Worm (Caenorhabditis elegans) whole organism, L4 larva: Measurements from ENCODE around the gene trap-2.

ENCODE experiments used
- F10B5.3 ChIP-seq: sonication (generic microtip); optimal IDR thresholded peaks from 2 replicates; lab custom pipeline; 2016; ENCODE audit warnings: mild to moderate bottlenecking, missing genetic modification characterization, missing compliant biosample characterization
- F37D6.2 ChIP-seq: sonication (generic microtip); optimal IDR thresholded peaks from 2 replicates; lab custom pipeline; 2016; ENCODE audit warnings: mild to moderate bottlenecking, missing genetic modification characterization, missing compliant biosample characterization
- F44E2.7 ChIP-seq: fragments of 200-800 bp; sonication (Bioruptor generic); IDR thresholded peaks from 2 replicates; pipeline ENCODE4 v2.1.2; 2022; ENCODE audit warnings: missing genetic modification characterization, missing compliant biosample characterization
- T20F7.1 ChIP-seq: fragments of 200-800 bp; sonication (Bioruptor generic); optimal IDR thresholded peaks from 2 replicates; lab custom pipeline; 2018; ENCODE audit warnings: mild to moderate bottlenecking, missing genetic modification characterization, missing compliant biosample characterization
- Y48G9A.11 ChIP-seq: fragments of 200-800 bp; sonication (Bioruptor generic); IDR thresholded peaks from 2 replicates; pipeline ENCODE4 v1.3.6; 2022; ENCODE audit warnings: missing genetic modification reagents, missing genetic modification characterization, missing compliant biosample characterization
- Y5F2A.4 ChIP-seq: fragments of 200-800 bp; sonication (Bioruptor generic); optimal IDR thresholded peaks from 2 replicates; lab custom pipeline; 2018; ENCODE audit warnings: mild to moderate bottlenecking, missing genetic modification characterization, missing compliant biosample characterization
- Y75B8A.6 ChIP-seq: fragments of 200-800 bp; sonication (Bioruptor generic); IDR thresholded peaks from 2 replicates; pipeline ENCODE4 v1.3.6; 2022; ENCODE audit warnings: missing genetic modification reagents, missing genetic modification characterization, missing compliant biosample characterization
- ZK546.5 ChIP-seq, 2 experiments: sonication (generic microtip); optimal IDR thresholded peaks; 2 replicates each; lab custom pipeline; 2017; ENCODE audit warnings: missing biosample characterization in 2 of 2, missing genetic modification characterization in 2 of 2
- aha-1 ChIP-seq: fragments of 150-350 bp; peaks from one replicate; lab custom pipeline; 2014; ENCODE audit warnings: missing biosample characterization, missing genetic modification characterization
- ama-1 ChIP-seq: fragments of 150-350 bp; optimal IDR thresholded peaks from 2 replicates; lab custom pipeline; 2014; ENCODE audit warnings: inconsistent platforms, mixed read lengths
- arid-1 ChIP-seq: fragments of 200-800 bp; sonication (Bioruptor generic); conservative IDR thresholded peaks from 2 replicates; pipeline ENCODE4 v1.3.6; 2022; ENCODE audit warnings: missing genetic modification reagents, missing genetic modification characterization, missing compliant biosample characterization
- ces-1 ChIP-seq: fragments of 150-350 bp; sonication (generic microtip); optimal IDR thresholded peaks from 4 replicates; lab custom pipeline; 2014; ENCODE audit warnings: missing biosample characterization, missing genetic modification reagents, missing genetic modification characterization
- cey-2 ChIP-seq: sonication (generic microtip); optimal IDR thresholded peaks from 3 replicates; lab custom pipeline; 2017; ENCODE audit warnings: missing genetic modification characterization, mild to moderate bottlenecking, missing compliant biosample characterization, antibody characterized with exemption, borderline replicate concordance; ENCODE audit not compliant: insufficient read depth
- daf-16 ChIP-seq, 3 experiments: sonication (generic microtip); optimal IDR thresholded peaks; 2 replicates each; lab custom pipeline; 2016 to 2017; ENCODE audit warnings: missing genetic modification characterization in 3 of 3, missing genetic modification reagents in 3 of 3, mild to moderate bottlenecking in 2 of 3, missing compliant biosample characterization in 2 of 3, missing biosample characterization in 1 of 3, moderate library complexity in 1 of 3
- daf-19 ChIP-seq: fragments of 200-800 bp; sonication (Bioruptor generic); conservative IDR thresholded peaks from 2 replicates; pipeline ENCODE4 v1.3.6; 2022; ENCODE audit warnings: missing genetic modification characterization, missing compliant biosample characterization
- daf-8 ChIP-seq: fragments of 200-800 bp; sonication (Bioruptor generic); IDR thresholded peaks from 2 replicates; pipeline ENCODE4 v1.3.6; 2022; ENCODE audit warnings: missing genetic modification characterization, missing compliant biosample characterization
- dmd-8 ChIP-seq: fragments of 200-800 bp; sonication (Bioruptor generic); IDR thresholded peaks from 2 replicates; pipeline ENCODE4 v1.3.6; 2022; ENCODE audit warnings: missing genetic modification characterization, missing compliant biosample characterization
- duxl-1 ChIP-seq: sonication (generic microtip); optimal IDR thresholded peaks from 2 replicates; lab custom pipeline; 2016; ENCODE audit warnings: mild to moderate bottlenecking, missing genetic modification characterization, moderate library complexity, missing compliant biosample characterization; ENCODE audit not compliant: poor library complexity
- dve-1 ChIP-seq: sonication (generic microtip); optimal IDR thresholded peaks from 2 replicates; lab custom pipeline; 2017; ENCODE audit warnings: antibody characterized with exemption, mild to moderate bottlenecking, missing genetic modification characterization, missing compliant biosample characterization; ENCODE audit not compliant: insufficient read depth
- egl-27 ChIP-seq: sonication (generic microtip); optimal IDR thresholded peaks from 3 replicates; lab custom pipeline; 2017; ENCODE audit warnings: missing biosample characterization, missing genetic modification reagents, missing genetic modification characterization
- fos-1 ChIP-seq: fragments of 150-350 bp; optimal IDR thresholded peaks from 2 replicates; lab custom pipeline; 2014; ENCODE audit warnings: missing biosample characterization, missing genetic modification characterization
- gei-8 ChIP-seq: fragments of 200-800 bp; sonication (Bioruptor generic); optimal IDR thresholded peaks from 2 replicates; lab custom pipeline; 2018; ENCODE audit warnings: mild to moderate bottlenecking, missing genetic modification characterization, missing compliant biosample characterization
- hlh-11 ChIP-seq: fragments of 200-800 bp; sonication (Bioruptor generic); optimal IDR thresholded peaks from 2 replicates; lab custom pipeline; 2018; ENCODE audit warnings: mild to moderate bottlenecking, missing genetic modification characterization, missing compliant biosample characterization
- hlh-30 ChIP-seq: sonication (generic microtip); optimal IDR thresholded peaks from 2 replicates; lab custom pipeline; 2017; ENCODE audit warnings: antibody characterized with exemption, mild to moderate bottlenecking, missing genetic modification characterization, missing compliant biosample characterization; ENCODE audit not compliant: insufficient read depth
- jun-1 ChIP-seq: fragments of 150-350 bp; optimal IDR thresholded peaks from 2 replicates; lab custom pipeline; 2014; ENCODE audit warnings: missing biosample characterization, missing genetic modification reagents, missing genetic modification characterization
- lin-1 ChIP-seq: fragments of 200-800 bp; sonication (Bioruptor generic); IDR thresholded peaks from 2 replicates; pipeline ENCODE4 v1.3.6; 2022; ENCODE audit warnings: missing genetic modification reagents, missing genetic modification characterization, missing compliant biosample characterization
- lin-13 ChIP-seq: fragments of 150-350 bp; optimal IDR thresholded peaks from 2 replicates; lab custom pipeline; 2014; ENCODE audit warnings: missing biosample characterization, missing genetic modification reagents, missing genetic modification characterization
- lin-29 ChIP-seq: fragments of 200-800 bp; sonication (Bioruptor generic); IDR thresholded peaks from 2 replicates; pipeline ENCODE4 v1.3.6; 2022; ENCODE audit warnings: missing genetic modification reagents, missing genetic modification characterization, missing compliant biosample characterization
- lin-38 ChIP-seq: fragments of 200-800 bp; sonication (Bioruptor generic); IDR thresholded peaks from 2 replicates; pipeline ENCODE4 v1.3.6; 2022; ENCODE audit warnings: missing genetic modification reagents, missing genetic modification characterization, missing compliant biosample characterization
- lsy-2 ChIP-seq, 2 experiments: fragments of 150-350 bp in 1 of 2; sonication (generic microtip) in 1 of 2; optimal IDR thresholded peaks; 2 replicates each; lab custom pipeline; 2014 to 2017; ENCODE audit warnings: missing biosample characterization in 2 of 2, missing genetic modification characterization in 2 of 2
- madf-5 ChIP-seq, 2 experiments: fragments of 200-800 bp; sonication (Bioruptor generic); IDR thresholded peaks; 2 replicates each; pipeline ENCODE4 v1.3.6; 2022; ENCODE audit warnings: missing compliant biosample characterization in 2 of 2, missing genetic modification characterization in 2 of 2
- mxl-2 ChIP-seq: fragments of 200-800 bp; sonication (Bioruptor generic); conservative IDR thresholded peaks from 2 replicates; pipeline ENCODE4 v1.3.6; 2022; ENCODE audit warnings: missing genetic modification reagents, missing genetic modification characterization, missing compliant biosample characterization
- nhr-102 ChIP-seq: sonication (generic microtip); optimal IDR thresholded peaks from 2 replicates; lab custom pipeline; 2016; ENCODE audit warnings: mild to moderate bottlenecking, missing genetic modification characterization, moderate library complexity, missing compliant biosample characterization
- nhr-111 ChIP-seq: fragments of 200-800 bp; sonication (Bioruptor generic); optimal IDR thresholded peaks from 2 replicates; lab custom pipeline; 2018; ENCODE audit warnings: mild to moderate bottlenecking, missing genetic modification characterization, missing compliant biosample characterization
- nhr-237 ChIP-seq: sonication (generic microtip); optimal IDR thresholded peaks from 2 replicates; lab custom pipeline; 2017; ENCODE audit warnings: missing biosample characterization, missing genetic modification characterization
- nhr-76 ChIP-seq: fragments of 150-350 bp; optimal IDR thresholded peaks from 2 replicates; lab custom pipeline; 2014; ENCODE audit warnings: missing biosample characterization, missing genetic modification characterization
- pha-4 ChIP-seq, 2 experiments: fragments of 150-350 bp in 1 of 2; fragments of 200-800 bp in 1 of 2; sonication (Bioruptor generic) in 1 of 2; IDR thresholded peaks in 1 of 2; optimal IDR thresholded peaks in 1 of 2; 2 replicates each; pipeline versions ENCODE4 v1.3.6 to Lab custom; 2014 to 2022; ENCODE audit warnings: missing genetic modification characterization in 2 of 2, missing genetic modification reagents in 2 of 2, missing biosample characterization in 1 of 2, missing compliant biosample characterization in 1 of 2
- php-3 ChIP-seq: fragments of 200-800 bp; sonication (Bioruptor generic); IDR thresholded peaks from 2 replicates; pipeline ENCODE4 v1.3.6; 2022; ENCODE audit warnings: missing genetic modification reagents, missing genetic modification characterization, missing compliant biosample characterization
- set-16 ChIP-seq: fragments of 200-800 bp; sonication (Bioruptor generic); IDR thresholded peaks from 2 replicates; pipeline ENCODE4 v1.3.6; 2022; ENCODE audit warnings: missing genetic modification reagents, missing genetic modification characterization, missing compliant biosample characterization
- skn-1 ChIP-seq: fragments of 150-350 bp; optimal IDR thresholded peaks from 2 replicates; lab custom pipeline; 2014; ENCODE audit warnings: missing biosample characterization, missing genetic modification characterization
- snpc-1.2 ChIP-seq: fragments of 200-800 bp; sonication (Bioruptor generic); IDR thresholded peaks from 2 replicates; pipeline ENCODE4 v1.3.6; 2022; ENCODE audit warnings: missing genetic modification reagents, missing genetic modification characterization, missing compliant biosample characterization
- snpc-4 ChIP-seq: fragments of 150-350 bp; optimal IDR thresholded peaks from 2 replicates; lab custom pipeline; 2014; ENCODE audit warnings: missing biosample characterization, missing genetic modification characterization
- tra-1 ChIP-seq: fragments of 200-800 bp; sonication (Bioruptor generic); IDR thresholded peaks from 2 replicates; pipeline ENCODE4 v1.3.6; 2022; ENCODE audit warnings: missing genetic modification reagents, missing genetic modification characterization, missing compliant biosample characterization
- unc-130 ChIP-seq: sonication (generic microtip); optimal IDR thresholded peaks from 2 replicates; lab custom pipeline; 2016; ENCODE audit warnings: missing genetic modification reagents, missing genetic modification characterization, missing compliant biosample characterization
- zfp-2 ChIP-seq: sonication (generic microtip); optimal IDR thresholded peaks from 2 replicates; lab custom pipeline; 2016; ENCODE audit warnings: mild to moderate bottlenecking, missing genetic modification characterization, missing compliant biosample characterization
- zip-11 ChIP-seq: fragments of 200-800 bp; sonication (Bioruptor generic); IDR thresholded peaks from 2 replicates; pipeline ENCODE4 v1.3.6; 2022; ENCODE audit warnings: missing genetic modification characterization, missing compliant biosample characterization
- zip-2 ChIP-seq: fragments of 150-350 bp; optimal IDR thresholded peaks from 2 replicates; lab custom pipeline; 2014; ENCODE audit warnings: missing biosample characterization, missing genetic modification characterization
- ztf-11 ChIP-seq: fragments of 150-350 bp; optimal IDR thresholded peaks from 2 replicates; lab custom pipeline; 2014; ENCODE audit warnings: missing biosample characterization, missing genetic modification characterization
- ztf-7 ChIP-seq: fragments of 150-350 bp; optimal IDR thresholded peaks from 2 replicates; lab custom pipeline; 2014; ENCODE audit warnings: missing biosample characterization, missing genetic modification characterization

The trap-2 gene

DNA sequence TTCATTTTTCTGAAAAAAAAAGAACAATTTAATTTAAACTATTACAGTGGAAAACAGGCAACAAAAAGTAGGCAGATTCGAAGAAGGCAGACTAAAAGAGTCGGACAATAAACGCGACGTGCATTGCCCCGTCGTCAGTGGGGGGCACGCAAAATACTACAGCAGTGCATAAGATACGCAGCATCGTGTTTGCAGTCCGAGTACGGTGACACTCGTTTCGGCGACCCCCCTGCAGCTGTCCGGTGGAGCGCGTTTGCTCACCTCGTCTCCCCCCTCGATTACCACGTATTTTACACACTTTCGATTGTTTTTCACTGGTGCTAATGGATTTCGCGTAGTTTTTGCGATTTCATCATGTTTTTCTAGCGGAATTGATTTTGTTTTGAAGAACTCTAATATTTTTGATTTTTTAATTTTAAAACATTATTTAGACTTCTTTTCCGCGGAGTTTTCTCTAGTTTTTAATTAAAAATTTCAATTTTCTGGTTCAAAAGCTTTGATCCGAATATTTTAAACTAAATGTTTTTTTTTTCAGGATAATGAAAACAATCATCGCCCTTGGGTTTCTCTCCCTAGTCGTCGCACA, at the start of gene trap-2, which contains the start of gene ile-2:
TSS of gene trap-2 (minus strand) at position 9 of the 586 bp plus-strand sequence.
TSS of gene ile-2 (plus strand) at position 536 of the 586 bp plus-strand sequence.
- TF ChIP-seq ces-1 (GFP tag; lab: Kevin White, UChicago) (no peak), hlh-11 (tag; lab: Kevin White, UChicago) (peak; percentile 98), F37D6.2 (tag; lab: Kevin White, UChicago) (peak; percentile 83), lin-1 (GFP tag; lab: Robert Waterston, UW) (peak; percentile 91), cey-2 (no peak), unc-130 (GFP tag; lab: Kevin White, UChicago) (no peak), T20F7.1 (GFP tag; lab: Kevin White, UChicago) (peak; percentile 90), ztf-7 (tag; lab: Kevin White, UChicago) (peak; percentile 72), jun-1 (tag; lab: Kevin White, UChicago) (peak; percentile 54), hlh-30 (tag; lab: Kevin White, UChicago) (peak; percentile 90), lin-29 (GFP tag; lab: Robert Waterston, UW) (peak; percentile 77), lin-13 (GFP tag; lab: Kevin White, UChicago) (peak; percentile 92), Y75B8A.6 (GFP tag; lab: Robert Waterston, UW) (peak; percentile 65; the same call in 1 of the 2 replicates), Y5F2A.4 (GFP tag; lab: Kevin White, UChicago) (no peak), egl-27 (tag; lab: Kevin White, UChicago) (no peak), aha-1 (tag; lab: Kevin White, UChicago) (peak; percentile 98), ztf-11 (tag; lab: Kevin White, UChicago) (no peak), daf-16 (GFP tag; optimal IDR thresholded peaks at IDR 0.05; lab: Kevin White, UChicago) (peak; percentile 80 to 88), daf-16 (tag; optimal IDR thresholded peaks at IDR 0.05; lab: Kevin White, UChicago) (peak; percentile 68), pha-4 (GFP tag; IDR thresholded peaks at IDR 0.05; lab: Robert Waterston, UW) (peak; percentile 82), pha-4 (tag; optimal IDR thresholded peaks at IDR 0.05; lab: Kevin White, UChicago) (no peak), tra-1 (peak; percentile 90), arid-1 (peak; percentile 91), gei-8 (GFP tag; lab: Kevin White, UChicago) (no peak), duxl-1 (tag; lab: Kevin White, UChicago) (peak; percentile 81), fos-1 (tag; lab: Kevin White, UChicago) (no peak), ZK546.5 (tag; optimal IDR thresholded peaks at IDR 0.05; lab: Kevin White, UChicago) (peak in 1 of 2 experiments; percentile 82), snpc-4 (no peak), snpc-1.2 (GFP tag; lab: Robert Waterston, UW) (peak; percentile 47; the same call in 1 of the 2 replicates), dve-1 (tag; lab: Kevin White, UChicago) (peak; percentile 93), set-16 (peak; percentile 80), zip-11 (GFP tag; lab: Robert Waterston, UW) (no peak), daf-8 (GFP tag; lab: Robert Waterston, UW) (no peak), Y48G9A.11 (GFP tag; lab: Robert Waterston, UW) (no peak), lin-38 (GFP tag; lab: Robert Waterston, UW) (peak; percentile 99), mxl-2 (GFP tag; lab: Robert Waterston, UW) (no peak), nhr-76 (tag; lab: Kevin White, UChicago) (no peak), nhr-111 (GFP tag; lab: Kevin White, UChicago) (no peak), php-3 (GFP tag; lab: Robert Waterston, UW) (peak; percentile 86), madf-5 (GFP tag; IDR thresholded peaks at IDR 0.05; lab: Robert Waterston, UW) (0 out of 4 replicates have a peak, but pooled peaks of 1 of the 2 experiments have one; percentile 41), ama-1 (lab: Kevin White, UChicago) (no peak), dmd-8 (GFP tag; lab: Robert Waterston, UW) (no peak), zip-2 (tag; lab: Kevin White, UChicago) (peak; percentile 24), F44E2.7 (GFP tag; lab: Robert Waterston, UW) (no peak), daf-19 (GFP tag; lab: Robert Waterston, UW) (no peak), skn-1 (tag; lab: Kevin White, UChicago) (no peak), lsy-2 (tag; optimal IDR thresholded peaks at IDR 0.05; lab: Kevin White, UChicago) (peak; percentile 92 to 98), nhr-102 (peak; percentile 94), F10B5.3 (peak; percentile 72), zfp-2 (no peak), nhr-237 (no peak)
